Worm (Caenorhabditis elegans) whole organism, young adult: ENCODE data around the gene pap-2.

Source experiments
- B0019.2 ChIP-seq: fragments of 200-800 bp; sonication (Bioruptor generic); conservative IDR thresholded peaks from 2 replicates; pipeline ENCODE4 v1.3.6; 2022; ENCODE audit warnings: missing genetic modification reagents, missing genetic modification characterization, missing compliant biosample characterization
- B0035.1 ChIP-seq: sonication (generic microtip); optimal IDR thresholded peaks from 2 replicates; lab custom pipeline; 2016; ENCODE audit warnings: missing genetic modification characterization, mild to moderate bottlenecking, missing compliant biosample characterization, missing genotype, missing genetic modification reagents
- B0336.3 ChIP-seq: fragments of 200-800 bp; sonication (Bioruptor generic); IDR thresholded peaks from 2 replicates; pipeline ENCODE4 v1.3.6; 2022; ENCODE audit warnings: missing genetic modification characterization, missing compliant biosample characterization
- F10E7.11 ChIP-seq: sonication (generic microtip); optimal IDR thresholded peaks from 2 replicates; lab custom pipeline; 2017; ENCODE audit warnings: mild to moderate bottlenecking, missing genetic modification characterization, moderate library complexity, missing compliant biosample characterization
- F23B12.7 ChIP-seq: sonication (generic microtip); optimal IDR thresholded peaks from 2 replicates; lab custom pipeline; 2017; ENCODE audit warnings: missing genetic modification characterization, mild to moderate bottlenecking, missing compliant biosample characterization, antibody characterized with exemption, moderate library complexity; ENCODE audit not compliant: insufficient read depth
- F57A8.1 ChIP-seq: fragments of 200-800 bp; sonication (Bioruptor generic); optimal IDR thresholded peaks from 2 replicates; lab custom pipeline; 2018; ENCODE audit warnings: mild to moderate bottlenecking, missing genetic modification characterization, moderate library complexity, missing compliant biosample characterization
- K12H6.12 ChIP-seq: fragments of 200-800 bp; sonication (Bioruptor generic); optimal IDR thresholded peaks from 2 replicates; lab custom pipeline; 2018; ENCODE audit warnings: mild to moderate bottlenecking, missing genetic modification characterization, missing compliant biosample characterization
- Y53G8AR.9 ChIP-seq: fragments of 200-800 bp; sonication (Bioruptor generic); conservative IDR thresholded peaks from 2 replicates; pipeline ENCODE4 v1.3.6; 2022; ENCODE audit warnings: missing genetic modification reagents, missing genetic modification characterization, missing compliant biosample characterization
- Y79H2A.3 ChIP-seq: fragments of 200-800 bp; sonication (Bioruptor generic); conservative IDR thresholded peaks from 2 replicates; pipeline ENCODE4 v1.3.6; 2022; ENCODE audit warnings: missing genetic modification reagents, missing genetic modification characterization, missing compliant biosample characterization
- ZK185.1 ChIP-seq: sonication (generic microtip); optimal IDR thresholded peaks from 2 replicates; lab custom pipeline; 2016; ENCODE audit warnings: mild to moderate bottlenecking, missing genetic modification characterization, missing compliant biosample characterization; ENCODE audit not compliant: poor library complexity, severe bottlenecking
- akir-1 ChIP-seq: fragments of 200-800 bp; sonication (Bioruptor generic); optimal IDR thresholded peaks from 2 replicates; lab custom pipeline; 2018; ENCODE audit warnings: mild to moderate bottlenecking, missing genetic modification characterization, moderate library complexity, missing compliant biosample characterization
- aptf-3 ChIP-seq: fragments of 200-800 bp; sonication (Bioruptor generic); IDR thresholded peaks from 2 replicates; pipeline ENCODE4 v1.3.6; 2022; ENCODE audit warnings: missing genetic modification characterization, missing compliant biosample characterization
- attf-6 ChIP-seq: fragments of 200-800 bp; sonication (Bioruptor generic); IDR thresholded peaks from 2 replicates; pipeline ENCODE4 v1.3.6; 2022; ENCODE audit warnings: missing genetic modification reagents, missing genetic modification characterization, missing compliant biosample characterization
- cebp-1 ChIP-seq, 2 experiments: fragments of 200-800 bp in 1 of 2; sonication (Bioruptor generic) in 1 of 2; sonication (generic microtip) in 1 of 2; IDR thresholded peaks in 1 of 2; optimal IDR thresholded peaks in 1 of 2; 2 replicates each; pipeline versions ENCODE4 v1.3.6 to Lab custom; 2017 to 2022; ENCODE audit warnings: missing compliant biosample characterization in 2 of 2, missing genetic modification characterization in 2 of 2, mild to moderate bottlenecking in 1 of 2, missing genetic modification reagents in 1 of 2, moderate library complexity in 1 of 2
- ceh-100 ChIP-seq: fragments of 200-800 bp; sonication (Bioruptor generic); IDR thresholded peaks from 2 replicates; pipeline ENCODE4 v1.3.6; 2022; ENCODE audit warnings: missing genetic modification reagents, missing genetic modification characterization, missing compliant biosample characterization
- ceh-27 ChIP-seq: fragments of 200-800 bp; sonication (Bioruptor generic); optimal IDR thresholded peaks from 2 replicates; lab custom pipeline; 2018; ENCODE audit warnings: mild to moderate bottlenecking, missing genetic modification characterization, moderate library complexity, missing compliant biosample characterization
- ceh-58 ChIP-seq: fragments of 200-800 bp; sonication (Bioruptor generic); IDR thresholded peaks from 2 replicates; pipeline ENCODE4 v1.3.6; 2022; ENCODE audit warnings: missing genetic modification characterization, missing compliant biosample characterization
- ets-4 ChIP-seq: fragments of 200-800 bp; sonication (Bioruptor generic); optimal IDR thresholded peaks from 2 replicates; lab custom pipeline; 2018; ENCODE audit warnings: mild to moderate bottlenecking, missing genetic modification characterization, missing compliant biosample characterization
- him-1 ChIP-seq: sonication (generic microtip); optimal IDR thresholded peaks from 2 replicates; lab custom pipeline; 2016; ENCODE audit warnings: missing genotype, missing genetic modification reagents, missing genetic modification characterization, missing compliant biosample characterization
- hlh-12 ChIP-seq: sonication (generic microtip); optimal IDR thresholded peaks from 2 replicates; lab custom pipeline; 2016; ENCODE audit warnings: missing genetic modification characterization, missing compliant biosample characterization
- hlh-26 ChIP-seq: fragments of 200-800 bp; sonication (Bioruptor generic); conservative IDR thresholded peaks from 2 replicates; pipeline ENCODE4 v1.3.6; 2022; ENCODE audit warnings: missing genetic modification reagents, missing genetic modification characterization, missing compliant biosample characterization
- hmg-1.2 ChIP-seq: fragments of 200-800 bp; sonication (Bioruptor generic); IDR thresholded peaks from 2 replicates; pipeline ENCODE4 v1.3.6; 2022; ENCODE audit warnings: missing genetic modification reagents, missing genetic modification characterization, missing compliant biosample characterization
- hmg-20 ChIP-seq: fragments of 200-800 bp; sonication (Bioruptor generic); IDR thresholded peaks from 2 replicates; pipeline ENCODE4 v1.3.6; 2022; ENCODE audit warnings: missing genetic modification reagents, missing genetic modification characterization, missing compliant biosample characterization
- hrde-1 ChIP-seq: sonication (generic microtip); optimal IDR thresholded peaks from 2 replicates; lab custom pipeline; 2016; ENCODE audit warnings: missing genetic modification characterization, mild to moderate bottlenecking, missing compliant biosample characterization, moderate library complexity, missing genotype, missing genetic modification reagents, borderline replicate concordance
- hsf-1 ChIP-seq: fragments of 200-800 bp; sonication (Bioruptor generic); IDR thresholded peaks from 2 replicates; pipeline ENCODE4 v1.3.6; 2022; ENCODE audit warnings: missing genetic modification reagents, missing genetic modification characterization, missing compliant biosample characterization
- lag-1 ChIP-seq: fragments of 200-800 bp; sonication (Bioruptor generic); IDR thresholded peaks from 2 replicates; pipeline ENCODE4 v1.3.6; 2022; ENCODE audit warnings: missing genetic modification reagents, missing genetic modification characterization, missing compliant biosample characterization
- madf-6 ChIP-seq: fragments of 200-800 bp; sonication (Bioruptor generic); IDR thresholded peaks from 2 replicates; pipeline ENCODE4 v1.3.6; 2022; ENCODE audit warnings: missing genetic modification reagents, missing genetic modification characterization, missing compliant biosample characterization
- madf-8 ChIP-seq: fragments of 200-800 bp; sonication (Bioruptor generic); conservative IDR thresholded peaks from 2 replicates; pipeline ENCODE4 v1.3.6; 2022; ENCODE audit warnings: missing genetic modification reagents, missing genetic modification characterization, missing compliant biosample characterization
- mcd-1 ChIP-seq: fragments of 200-800 bp; sonication (Bioruptor generic); IDR thresholded peaks from 2 replicates; pipeline ENCODE4 v1.3.6; 2022; ENCODE audit warnings: missing genetic modification reagents, missing genetic modification characterization, missing compliant biosample characterization
- mel-28 ChIP-seq: sonication (generic microtip); optimal IDR thresholded peaks from 2 replicates; lab custom pipeline; 2016; ENCODE audit warnings: borderline replicate concordance, mild to moderate bottlenecking, missing genetic modification characterization, missing compliant biosample characterization
- nhr-120 ChIP-seq: fragments of 200-800 bp; sonication (Bioruptor generic); IDR thresholded peaks from 2 replicates; pipeline ENCODE4 v1.3.6; 2022; ENCODE audit warnings: missing genetic modification characterization, missing compliant biosample characterization
- nhr-179 ChIP-seq: sonication (generic microtip); optimal IDR thresholded peaks from 2 replicates; lab custom pipeline; 2016; ENCODE audit warnings: mild to moderate bottlenecking, missing genetic modification characterization, missing compliant biosample characterization
- nhr-27 ChIP-seq: fragments of 200-800 bp; sonication (Bioruptor generic); optimal IDR thresholded peaks from 2 replicates; lab custom pipeline; 2018; ENCODE audit warnings: mild to moderate bottlenecking, missing genetic modification characterization, moderate library complexity, missing compliant biosample characterization
- nhr-80 ChIP-seq: sonication (generic microtip); optimal IDR thresholded peaks from 2 replicates; lab custom pipeline; 2016; ENCODE audit warnings: missing genetic modification characterization, missing compliant biosample characterization
- pbrm-1 ChIP-seq: fragments of 200-800 bp; sonication (Bioruptor generic); IDR thresholded peaks from 2 replicates; pipeline ENCODE4 v1.3.6; 2022; ENCODE audit warnings: missing genetic modification reagents, missing genetic modification characterization, missing compliant biosample characterization
- rcor-1 ChIP-seq: fragments of 200-800 bp; sonication (Bioruptor generic); IDR thresholded peaks from 2 replicates; pipeline ENCODE4 v1.3.6; 2022; ENCODE audit warnings: missing genetic modification reagents, missing genetic modification characterization, missing compliant biosample characterization
- rpc-1 ChIP-seq, 2 experiments: fragments of 150-350 bp in 1 of 2; sonication (generic microtip) in 1 of 2; optimal IDR thresholded peaks; 2 replicates each; lab custom pipeline; 2014 to 2018; ENCODE audit warnings: missing biosample characterization in 1 of 2, missing genetic modification characterization in 1 of 2, missing genetic modification reagents in 1 of 2, missing genotype in 1 of 2
- sea-2 ChIP-seq: fragments of 200-800 bp; sonication (Bioruptor generic); IDR thresholded peaks from 2 replicates; pipeline ENCODE4 v1.3.6; 2022; ENCODE audit warnings: missing genetic modification characterization, missing compliant biosample characterization
- snpc-3.4 ChIP-seq: sonication (generic microtip); optimal IDR thresholded peaks from 2 replicates; lab custom pipeline; 2017; ENCODE audit warnings: missing genetic modification characterization, mild to moderate bottlenecking, missing compliant biosample characterization, antibody characterized with exemption, moderate library complexity, missing genotype, missing genetic modification reagents
- snpc-4 ChIP-seq, 5 experiments: fragments of 150-350 bp in 1 of 5; sonication (generic microtip) in 4 of 5; optimal IDR thresholded peaks; 2 replicates each; lab custom pipeline; 2014 to 2018; ENCODE audit warnings: missing genetic modification characterization in 5 of 5, missing biosample characterization in 3 of 5, antibody characterized with exemption in 2 of 5, mild to moderate bottlenecking in 2 of 5, missing compliant biosample characterization in 2 of 5, missing genotype in 2 of 5, moderate library complexity in 2 of 5, missing genetic modification reagents in 1 of 5
- unc-130 ChIP-seq: sonication (generic microtip); optimal IDR thresholded peaks from 2 replicates; lab custom pipeline; 2016; ENCODE audit warnings: missing genetic modification reagents, missing genetic modification characterization, missing compliant biosample characterization
- zim-3 ChIP-seq: sonication (generic microtip); optimal IDR thresholded peaks from 2 replicates; lab custom pipeline; 2017; ENCODE audit warnings: mild to moderate bottlenecking, missing genetic modification characterization, moderate library complexity, missing compliant biosample characterization
- ztf-22 ChIP-seq: fragments of 200-800 bp; sonication (Bioruptor generic); optimal IDR thresholded peaks from 2 replicates; lab custom pipeline; 2018; ENCODE audit warnings: mild to moderate bottlenecking, missing genetic modification characterization, moderate library complexity, missing compliant biosample characterization
- ztf-25 ChIP-seq: fragments of 200-800 bp; sonication (Bioruptor generic); IDR thresholded peaks from 2 replicates; pipeline ENCODE4 v1.3.6; 2022; ENCODE audit warnings: missing genetic modification reagents, missing genetic modification characterization, missing compliant biosample characterization
- ztf-26 ChIP-seq: sonication (generic microtip); optimal IDR thresholded peaks from 2 replicates; lab custom pipeline; 2017; ENCODE audit warnings: missing genetic modification characterization, missing compliant biosample characterization

Gene pap-2

ce11 chrII:9617039-9617901, 8.1 kb upstream of the pap-2 start, which contains the start of gene hal-3 (continued):
- no peak for TF ChIP-seq zim-3 (tag; lab: Kevin White, UChicago)
- no peak for TF ChIP-seq hmg-20
- no peak for TF ChIP-seq K12H6.12 (tag; lab: Kevin White, UChicago)
- 0 out of 2 replicates have a peak, but pooled peaks have one; percentile 16 for TF ChIP-seq mcd-1 (GFP tag; lab: Robert Waterston, UW)
- no peak for TF ChIP-seq mel-28 (tag; lab: Kevin White, UChicago)
- no peak for TF ChIP-seq ets-4 (GFP tag; lab: Kevin White, UChicago)
- no peak for TF ChIP-seq lag-1 (GFP tag; lab: Robert Waterston, UW)
- TF ChIP-seq ceh-58 (GFP tag; lab: Robert Waterston, UW) = no peak
- TF ChIP-seq aptf-3 (GFP tag; lab: Robert Waterston, UW) = no peak
- TF ChIP-seq ZK185.1 (tag; lab: Kevin White, UChicago) = peak; percentile 36
- no peak for TF ChIP-seq nhr-179
- TF ChIP-seq hmg-1.2 (GFP tag; lab: Robert Waterston, UW) = no peak
- no peak for TF ChIP-seq F57A8.1 (GFP tag; lab: Kevin White, UChicago)
- TF ChIP-seq madf-6 (GFP tag; lab: Robert Waterston, UW) = peak; percentile 48; the same call in 1 of the 2 replicates
- TF ChIP-seq nhr-120 (GFP tag; lab: Robert Waterston, UW) = no peak
- no peak for TF ChIP-seq F23B12.7 (tag; lab: Kevin White, UChicago)
- TF ChIP-seq snpc-4 (GFP tag; optimal IDR thresholded peaks at IDR 0.05; lab: Kevin White, UChicago) = no peak
- no peak for TF ChIP-seq snpc-4 (tag; optimal IDR thresholded peaks at IDR 0.05; lab: Kevin White, UChicago)
- TF ChIP-seq nhr-27 (tag; lab: Kevin White, UChicago) = no peak
- TF ChIP-seq pbrm-1 (GFP tag; lab: Robert Waterston, UW) = no peak; the same call in 1 of the 2 replicates
- TF ChIP-seq hlh-26 = no peak
- no peak for TF ChIP-seq cebp-1 (GFP tag; IDR thresholded peaks at IDR 0.05; lab: Robert Waterston, UW)
- TF ChIP-seq cebp-1 (tag; optimal IDR thresholded peaks at IDR 0.05; lab: Kevin White, UChicago) = peak; percentile 61
- TF ChIP-seq him-1 (tag; lab: Kevin White, UChicago) = peak; percentile 23
- TF ChIP-seq attf-6 (GFP tag; lab: Robert Waterston, UW) = no peak
- TF ChIP-seq B0336.3 (GFP tag; lab: Robert Waterston, UW) = peak; percentile 76
- TF ChIP-seq akir-1 (GFP tag; lab: Kevin White, UChicago) = no peak
- no peak for TF ChIP-seq snpc-3.4
- peak; percentile 52; the same call in 1 of the 2 replicates for TF ChIP-seq ztf-25 (GFP tag; lab: Robert Waterston, UW)
- no peak for TF ChIP-seq ztf-26
- TF ChIP-seq sea-2 (GFP tag; lab: Robert Waterston, UW) = no peak
- TF ChIP-seq B0035.1 = no peak
- TF ChIP-seq unc-130 = no peak
- no peak for TF ChIP-seq ztf-22
- no peak for TF ChIP-seq hrde-1 (tag; lab: Kevin White, UChicago)
- TF ChIP-seq rcor-1 (GFP tag; lab: Robert Waterston, UW) = no peak
- no peak for TF ChIP-seq B0019.2 (GFP tag; lab: Robert Waterston, UW)
- no peak for TF ChIP-seq nhr-80 (tag; lab: Kevin White, UChicago)
- no peak for TF ChIP-seq hlh-12 (tag; lab: Kevin White, UChicago)
- peak; percentile 73; the same call in 1 of the 2 replicates for TF ChIP-seq Y53G8AR.9 (GFP tag; lab: Robert Waterston, UW)
- TF ChIP-seq ceh-100 (GFP tag; lab: Robert Waterston, UW) = no peak
- TF ChIP-seq F10E7.11 (tag; lab: Kevin White, UChicago) = peak; percentile 61
- no peak for TF ChIP-seq rpc-1 (optimal IDR thresholded peaks at IDR 0.05; lab: Kevin White, UChicago)
- no peak for TF ChIP-seq rpc-1 (tag; optimal IDR thresholded peaks at IDR 0.05; lab: Kevin White, UChicago)
- TF ChIP-seq madf-8 (GFP tag; lab: Robert Waterston, UW) = no peak
- no peak for TF ChIP-seq Y79H2A.3 (GFP tag; lab: Robert Waterston, UW)
- TF ChIP-seq hsf-1 (GFP tag; lab: Robert Waterston, UW) = no peak
- no peak for TF ChIP-seq ceh-27 (GFP tag; lab: Kevin White, UChicago)
